Fruit fly (Drosophila melanogaster) whole organism, embryonic: ENCODE results near the gene CG2681.

Experiments
- Abd-B ChIP-seq: fragments of 200-800 bp; sonication (Bioruptor generic); optimal IDR thresholded peaks from 2 replicates; lab custom pipeline; 2018; ENCODE audit warnings: missing biosample characterization, mild to moderate bottlenecking, missing genetic modification characterization, moderate library complexity
- Adf1 ChIP-seq: fragments of 200-800 bp; sonication (Bioruptor generic); IDR thresholded peaks from 2 replicates; pipeline ENCODE4 v1.3.6; 2022; ENCODE audit warnings: missing biosample characterization, missing genetic modification characterization
- CG11398 ChIP-seq: fragments of 200-800 bp; sonication (Bioruptor generic); optimal IDR thresholded peaks from 2 replicates; lab custom pipeline; 2016; ENCODE audit warnings: missing biosample characterization, missing genetic modification characterization
- CG11560 ChIP-seq: fragments of 200-800 bp; sonication (Bioruptor generic); IDR thresholded peaks from 3 replicates; pipeline ENCODE4 v1.3.6; 2022; ENCODE audit warnings: missing biosample characterization, missing genetic modification characterization
- CG12391 ChIP-seq: fragments of 200-800 bp; sonication (Bioruptor generic); optimal IDR thresholded peaks from 3 replicates; lab custom pipeline; 2018; ENCODE audit warnings: missing biosample characterization, mild to moderate bottlenecking, missing genetic modification characterization, moderate library complexity
- CG14050 ChIP-seq: fragments of 200-800 bp; sonication (Bioruptor generic); IDR thresholded peaks from 3 replicates; pipeline ENCODE4 v1.3.6; 2022; ENCODE audit warnings: missing biosample characterization, missing genetic modification characterization
- CG14441 ChIP-seq: fragments of 200-800 bp; sonication (Bioruptor generic); IDR thresholded peaks from 2 replicates; pipeline ENCODE4 v1.3.6; 2022; ENCODE audit warnings: missing biosample characterization, missing genetic modification characterization
- CG15514 ChIP-seq: fragments of 200-800 bp; sonication (Bioruptor generic); optimal IDR thresholded peaks from 3 replicates; lab custom pipeline; 2017; ENCODE audit warnings: missing biosample characterization, missing genetic modification characterization, mild to moderate bottlenecking, moderate library complexity, missing genetic modification reagents
- CG16779 ChIP-seq: fragments of 200-800 bp; sonication (Bioruptor generic); IDR thresholded peaks from 2 replicates; pipeline ENCODE4 v1.3.6; 2022; ENCODE audit warnings: missing biosample characterization, missing genetic modification characterization
- CG17829 ChIP-seq: fragments of 200-800 bp; optimal IDR thresholded peaks from 2 replicates; lab custom pipeline; 2019; ENCODE audit warnings: missing biosample characterization, mild to moderate bottlenecking, missing genetic modification characterization, moderate library complexity
- CG30020 ChIP-seq: fragments of 200-800 bp; optimal IDR thresholded peaks from 2 replicates; lab custom pipeline; 2019; ENCODE audit warnings: missing biosample characterization, mild to moderate bottlenecking, missing genetic modification characterization, moderate library complexity
- CG31224 ChIP-seq: fragments of 200-800 bp; sonication (Bioruptor generic); IDR thresholded peaks from 2 replicates; pipeline ENCODE4 v1.3.6; 2022; ENCODE audit warnings: missing biosample characterization, missing genetic modification characterization
- CG31388 ChIP-seq: fragments of 200-800 bp; sonication (Bioruptor generic); optimal IDR thresholded peaks from 2 replicates; lab custom pipeline; 2016; ENCODE audit warnings: missing biosample characterization, missing genetic modification characterization
- CG32767 ChIP-seq: fragments of 200-800 bp; sonication (Bioruptor generic); IDR thresholded peaks from 2 replicates; pipeline ENCODE4 v1.3.6; 2022; ENCODE audit warnings: missing biosample characterization, missing genetic modification characterization
- CG32772 ChIP-seq: fragments of 200-800 bp; sonication (Bioruptor generic); IDR thresholded peaks from 2 replicates; pipeline ENCODE4 v1.3.6; 2022; ENCODE audit warnings: missing biosample characterization, missing genetic modification characterization
- CG43689 ChIP-seq: fragments of 200-800 bp; sonication (Bioruptor generic); IDR thresholded peaks from 2 replicates; pipeline ENCODE4 v1.3.6; 2022; ENCODE audit warnings: missing biosample characterization, missing genetic modification characterization
- CG4820 ChIP-seq: fragments of 200-800 bp; sonication (Bioruptor generic); optimal IDR thresholded peaks from 3 replicates; lab custom pipeline; 2016; ENCODE audit warnings: missing biosample characterization, missing genetic modification characterization
- CG6765 ChIP-seq: fragments of 200-800 bp; sonication (Bioruptor generic); optimal IDR thresholded peaks from 3 replicates; lab custom pipeline; 2017; ENCODE audit warnings: missing biosample characterization, mild to moderate bottlenecking, missing genetic modification characterization
- CG7963 ChIP-seq: fragments of 200-800 bp; sonication (Bioruptor generic); IDR thresholded peaks from 3 replicates; pipeline ENCODE4 v1.3.6; 2022; ENCODE audit warnings: missing biosample characterization, missing genetic modification characterization; ENCODE audit not compliant: partially characterized antibody
- CG8478 ChIP-seq: fragments of >200 bp; optimal IDR thresholded peaks from 2 replicates; lab custom pipeline; 2018
- CG9609 ChIP-seq: fragments of 200-800 bp; sonication (Bioruptor generic); optimal IDR thresholded peaks from 3 replicates; lab custom pipeline; 2016; ENCODE audit warnings: missing biosample characterization, missing genetic modification characterization
- GATAe ChIP-seq: fragments of 200-800 bp; sonication (Bioruptor generic); conservative IDR thresholded peaks from 2 replicates; pipeline ENCODE4 v1.3.6; 2022; ENCODE audit warnings: missing biosample characterization, missing genetic modification characterization
- Hmx ChIP-seq: fragments of 200-800 bp; sonication (Bioruptor generic); optimal IDR thresholded peaks from 2 replicates; lab custom pipeline; 2016; ENCODE audit warnings: missing biosample characterization, missing genetic modification characterization
- Hr51 ChIP-seq, 2 experiments: fragments of 200-800 bp; sonication (Bioruptor generic); optimal IDR thresholded peaks; 2 replicates in 1 of 2; 3 replicates in 1 of 2; lab custom pipeline; 2016 to 2018; ENCODE audit warnings: missing biosample characterization in 2 of 2, missing genetic modification characterization in 2 of 2, mild to moderate bottlenecking in 1 of 2, moderate library complexity in 1 of 2
- Hr78 ChIP-seq, 2 experiments: fragments of 200-800 bp in 1 of 2; fragments of >200 bp in 1 of 2; sonication (Bioruptor generic) in 1 of 2; optimal IDR thresholded peaks; 2 replicates each; lab custom pipeline; 2017 to 2019; ENCODE audit warnings: missing biosample characterization in 2 of 2, missing genetic modification characterization in 2 of 2, mild to moderate bottlenecking in 1 of 2, moderate library complexity in 1 of 2
- MESR4 ChIP-seq: fragments of 200-800 bp; sonication (Bioruptor generic); optimal IDR thresholded peaks from 2 replicates; lab custom pipeline; 2018; ENCODE audit warnings: missing biosample characterization, mild to moderate bottlenecking, missing genetic modification characterization, moderate library complexity
- MTF-1 ChIP-seq: fragments of 200-800 bp; sonication (Bioruptor generic); optimal IDR thresholded peaks from 2 replicates; lab custom pipeline; 2018; ENCODE audit warnings: missing biosample characterization, mild to moderate bottlenecking, missing genetic modification characterization, borderline replicate concordance
- Myb ChIP-seq: fragments of 200-800 bp; sonication (Bioruptor generic); optimal IDR thresholded peaks from 2 replicates; lab custom pipeline; 2016; ENCODE audit warnings: missing biosample characterization, missing genetic modification characterization
- NFAT ChIP-seq: fragments of 200-800 bp; sonication (Bioruptor generic); IDR thresholded peaks from 2 replicates; pipeline ENCODE4 v1.3.6; 2022; ENCODE audit warnings: missing biosample characterization, missing genetic modification characterization
- Rfx ChIP-seq: fragments of 200-800 bp; sonication (Bioruptor generic); IDR thresholded peaks from 2 replicates; pipeline ENCODE4 v1.3.6; 2022; ENCODE audit warnings: missing biosample characterization, missing genetic modification characterization
- Spps ChIP-seq: fragments of 200-800 bp; sonication (Bioruptor generic); optimal IDR thresholded peaks from 2 replicates; lab custom pipeline; 2018; ENCODE audit warnings: missing biosample characterization, mild to moderate bottlenecking, missing genetic modification characterization
- dan ChIP-seq: fragments of 200-800 bp; sonication (Bioruptor generic); IDR thresholded peaks from 2 replicates; pipeline ENCODE4 v1.3.6; 2022; ENCODE audit warnings: missing biosample characterization, missing genetic modification characterization
- dimm ChIP-seq: fragments of 200-800 bp; sonication (Bioruptor generic); IDR thresholded peaks from 2 replicates; pipeline ENCODE4 v1.3.6; 2022; ENCODE audit warnings: missing biosample characterization, missing genetic modification characterization
- emc ChIP-seq: fragments of 200-800 bp; sonication (Bioruptor generic); optimal IDR thresholded peaks from 2 replicates; lab custom pipeline; 2016; ENCODE audit warnings: missing biosample characterization, missing genetic modification characterization
- ewg ChIP-seq: fragments of 200-800 bp; sonication (Bioruptor generic); optimal IDR thresholded peaks from 3 replicates; lab custom pipeline; 2017; ENCODE audit warnings: mild to moderate bottlenecking, missing biosample characterization, missing genetic modification reagents, missing genetic modification characterization
- fd64A ChIP-seq: fragments of 200-800 bp; sonication (Bioruptor generic); optimal IDR thresholded peaks from 3 replicates; lab custom pipeline; 2018; ENCODE audit warnings: missing biosample characterization, mild to moderate bottlenecking, missing genetic modification characterization
- ftz-f1 ChIP-seq: fragments of 200-800 bp; sonication (Bioruptor generic); optimal IDR thresholded peaks from 2 replicates; lab custom pipeline; 2016; ENCODE audit warnings: missing biosample characterization, missing genetic modification characterization
- gsb ChIP-seq: fragments of 200-800 bp; sonication (Bioruptor generic); IDR thresholded peaks from 2 replicates; pipeline ENCODE4 v1.3.6; 2022; ENCODE audit warnings: missing biosample characterization, missing genetic modification characterization
- gsb-n ChIP-seq: fragments of 200-800 bp; sonication (Bioruptor generic); optimal IDR thresholded peaks from 3 replicates; lab custom pipeline; 2018; ENCODE audit warnings: missing biosample characterization, mild to moderate bottlenecking, missing genetic modification characterization
- inv ChIP-seq: fragments of 200-800 bp; sonication (Bioruptor generic); IDR thresholded peaks from 2 replicates; pipeline ENCODE4 v1.3.6; 2022; ENCODE audit warnings: missing biosample characterization, missing genetic modification characterization; ENCODE audit not compliant: partially characterized antibody
- jumu ChIP-seq: fragments of 200-800 bp; sonication (Bioruptor generic); optimal IDR thresholded peaks from 3 replicates; lab custom pipeline; 2016; ENCODE audit warnings: missing biosample characterization, missing genetic modification characterization
- lmd ChIP-seq: fragments of 200-800 bp; sonication (Bioruptor generic); IDR thresholded peaks from 2 replicates; pipeline ENCODE4 v1.3.6; 2022; ENCODE audit warnings: missing biosample characterization, missing genetic modification characterization
- onecut ChIP-seq: fragments of 200-800 bp; sonication (Bioruptor generic); IDR thresholded peaks from 2 replicates; pipeline ENCODE4 v1.3.6; 2022; ENCODE audit warnings: missing biosample characterization, missing genetic modification characterization
- pan ChIP-seq, 4 experiments: fragments of >200 bp in 3 of 4; fragments of 200-800 bp in 1 of 4; sonication (Bioruptor generic) in 1 of 4; optimal IDR thresholded peaks in 3 of 4; IDR thresholded peaks in 1 of 4; 2 replicates each; pipeline versions ENCODE4 v1.3.6 to Lab custom; 2017 to 2022; ENCODE audit warnings: missing biosample characterization in 2 of 4, missing genetic modification characterization in 2 of 4, mixed read lengths in 1 of 4
- prd ChIP-seq, 3 experiments: fragments of >200 bp in 2 of 3; fragments of 200-800 bp in 1 of 3; sonication (Bioruptor generic) in 1 of 3; optimal IDR thresholded peaks in 2 of 3; IDR thresholded peaks in 1 of 3; 2 replicates in 2 of 3; 3 replicates in 1 of 3; pipeline versions ENCODE4 v1.3.6 to Lab custom; 2017 to 2022; ENCODE audit warnings: missing biosample characterization in 1 of 3, missing genetic modification characterization in 1 of 3
- trh ChIP-seq: fragments of 200-800 bp; sonication (Bioruptor generic); optimal IDR thresholded peaks from 2 replicates; lab custom pipeline; 2016; ENCODE audit warnings: missing biosample characterization, missing genetic modification characterization
- twi ChIP-seq: fragments of 200-800 bp; optimal IDR thresholded peaks from 2 replicates; lab custom pipeline; 2019; ENCODE audit warnings: missing biosample characterization, mild to moderate bottlenecking, missing genetic modification characterization, moderate library complexity
- wek ChIP-seq: fragments of 200-800 bp; sonication (Bioruptor generic); optimal IDR thresholded peaks from 3 replicates; lab custom pipeline; 2018; ENCODE audit warnings: missing biosample characterization, mild to moderate bottlenecking, missing genetic modification characterization, moderate library complexity
- zfh2 ChIP-seq: fragments of 200-800 bp; sonication (Bioruptor generic); optimal IDR thresholded peaks from 2 replicates; lab custom pipeline; 2016; ENCODE audit warnings: missing biosample characterization, missing genetic modification characterization

CG2681 gene

DNA sequence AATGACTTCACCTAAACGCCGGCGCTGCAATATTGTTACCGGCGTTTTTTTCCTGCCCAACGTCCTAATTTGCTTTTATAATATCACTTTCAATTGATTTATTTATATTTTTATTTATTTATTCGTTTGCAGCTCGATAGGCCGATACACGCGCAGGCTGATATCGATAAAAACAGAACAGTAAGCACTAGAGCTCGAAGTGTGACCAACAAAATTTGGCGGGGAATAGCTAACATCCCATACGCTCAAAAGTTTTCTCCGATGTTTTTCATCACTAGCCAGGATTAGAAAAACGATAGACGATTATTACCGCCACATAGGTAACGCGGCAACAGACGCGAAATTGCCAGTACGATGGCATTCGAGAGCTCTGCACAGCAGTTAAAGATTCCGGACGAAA, 5.3 kb downstream of the CG2681 start, which contains the start of the genes CG2685 and CG2694 (continued):
- TF ChIP-seq CG6765 (GFP tag; lab: Kevin White, UChicago) (no peak), CG12391 (tag; lab: Kevin White, UChicago) (no peak), ftz-f1 (no peak), Hmx (GFP tag; lab: Kevin White, UChicago) (no peak)

- no peak for TF ChIP-seq Adf1
- TF ChIP-seq MESR4 (GFP tag; lab: Kevin White, UChicago): no peak
- TF ChIP-seq Myb (GFP tag; lab: Kevin White, UChicago): peak; percentile 60
- no peak for TF ChIP-seq dan (GFP tag; lab: Robert Waterston, UW)
- no peak for TF ChIP-seq twi (tag; lab: Kevin White, UChicago)
- no peak for TF ChIP-seq CG43689 (GFP tag; lab: Robert Waterston, UW)
- TF ChIP-seq lmd: peak; percentile 19; the same call in 1 of the 2 replicates
- TF ChIP-seq CG9609 (GFP tag; lab: Kevin White, UChicago): no peak
- peak; percentile 50 for TF ChIP-seq Rfx (GFP tag; lab: Robert Waterston, UW)
- no peak for TF ChIP-seq CG4820 (GFP tag; lab: Kevin White, UChicago)
- TF ChIP-seq Hr78 (GFP tag; optimal IDR thresholded peaks at IDR 0.05; lab: Kevin White, UChicago): no peak
- no peak for TF ChIP-seq CG17829
- no peak for TF ChIP-seq Hr51 (GFP tag; optimal IDR thresholded peaks at IDR 0.05; lab: Kevin White, UChicago)
- TF ChIP-seq CG15514 (GFP tag; lab: Kevin White, UChicago): peak; percentile 98
- no peak for TF ChIP-seq MTF-1
- TF ChIP-seq CG8478 (lab: Kevin White, UChicago): no peak
- 0 out of 3 replicates have a peak, but pooled peaks have one; percentile 5 for TF ChIP-seq CG7963 (GFP tag; lab: Robert Waterston, UW)
- no peak for TF ChIP-seq CG16779 (GFP tag; lab: Robert Waterston, UW)
- TF ChIP-seq dimm (GFP tag; lab: Robert Waterston, UW): no peak
- no peak for TF ChIP-seq jumu
- no peak for TF ChIP-seq CG30020
- no peak for TF ChIP-seq Spps (tag; lab: Kevin White, UChicago)
- no peak for TF ChIP-seq CG31388
- no peak for TF ChIP-seq trh (GFP tag; lab: Kevin White, UChicago)
- no peak for TF ChIP-seq fd64A (GFP tag; lab: Kevin White, UChicago)
- TF ChIP-seq CG11560 (tag; lab: Robert Waterston, UW): no peak
- TF ChIP-seq emc (GFP tag; lab: Kevin White, UChicago): no peak
- TF ChIP-seq CG31224 (GFP tag; lab: Robert Waterston, UW): no peak
- no peak for TF ChIP-seq CG14050 (GFP tag; lab: Robert Waterston, UW)
- TF ChIP-seq gsb (GFP tag; lab: Robert Waterston, UW): no peak
- TF ChIP-seq NFAT (GFP tag; lab: Robert Waterston, UW): no peak
- TF ChIP-seq GATAe: no peak
- TF ChIP-seq inv (GFP tag; lab: Robert Waterston, UW): no peak; the same call in 1 of the 2 replicates
- TF ChIP-seq wek (GFP tag; lab: Kevin White, UChicago): no peak
- no peak for TF ChIP-seq pan (optimal IDR thresholded peaks at IDR 0.05; lab: Kevin White, UChicago)
- no peak for TF ChIP-seq pan (GFP tag; optimal IDR thresholded peaks at IDR 0.05 in 1 of 2, IDR thresholded peaks at IDR 0.05 in 1 of 2)
- peak; percentile 30 for TF ChIP-seq zfh2
- TF ChIP-seq CG32772 (GFP tag; lab: Robert Waterston, UW): no peak
- no peak for TF ChIP-seq onecut (GFP tag; lab: Robert Waterston, UW)
- TF ChIP-seq CG11398 (GFP tag; lab: Kevin White, UChicago): no peak
- TF ChIP-seq CG32767 (GFP tag; lab: Robert Waterston, UW): no peak
- no peak for TF ChIP-seq CG14441 (GFP tag; lab: Robert Waterston, UW)
- no peak for TF ChIP-seq prd (optimal IDR thresholded peaks at IDR 0.05; lab: Kevin White, UChicago)
- no peak for TF ChIP-seq prd (GFP tag; IDR thresholded peaks at IDR 0.05; lab: Robert Waterston, UW)
- no peak for TF ChIP-seq gsb-n
- TF ChIP-seq Abd-B (GFP tag; lab: Kevin White, UChicago): no peak
- TF ChIP-seq ewg (GFP tag; lab: Kevin White, UChicago): no peak
These were observed 6.2 kb downstream of the CG2681 start for dm6 chrX:2714730-2715129.
